Fruit fly (Drosophila melanogaster) whole organism, adult: Measurements from ENCODE around the gene CG34291.

ENCODE experiments used
- CG11617 ChIP-seq: fragments of 200-800 bp; sonication (Bioruptor generic); optimal IDR thresholded peaks from 2 replicates; lab custom pipeline; 2017; ENCODE audit warnings: mild to moderate bottlenecking, missing biosample characterization, missing genetic modification reagents, missing genetic modification characterization
- CG12768 ChIP-seq: fragments of 200-800 bp; sonication (Bioruptor generic); optimal IDR thresholded peaks from 2 replicates; lab custom pipeline; 2017; ENCODE audit warnings: missing biosample characterization, missing genetic modification characterization, mild to moderate bottlenecking, moderate library complexity, missing genetic modification reagents
- CG14711 ChIP-seq: fragments of 200-800 bp; sonication (Bioruptor generic); optimal IDR thresholded peaks from 2 replicates; lab custom pipeline; 2018; ENCODE audit warnings: missing biosample characterization, mild to moderate bottlenecking, missing genetic modification characterization, moderate library complexity
- CG1620 ChIP-seq: fragments of 200-800 bp; sonication (Bioruptor generic); optimal IDR thresholded peaks from 2 replicates; lab custom pipeline; 2016; ENCODE audit warnings: missing biosample characterization, missing genetic modification characterization
- CG33017 ChIP-seq: fragments of 200-800 bp; sonication (Bioruptor generic); optimal IDR thresholded peaks from 2 replicates; lab custom pipeline; 2018; ENCODE audit warnings: missing biosample characterization, mild to moderate bottlenecking, missing genetic modification characterization, moderate library complexity
- CG5204 ChIP-seq: fragments of 200-800 bp; sonication (Bioruptor generic); optimal IDR thresholded peaks from 2 replicates; lab custom pipeline; 2016; ENCODE audit warnings: missing biosample characterization, missing genetic modification characterization
- CG7045 ChIP-seq: fragments of 200-800 bp; sonication (Bioruptor generic); optimal IDR thresholded peaks from 2 replicates; lab custom pipeline; 2017; ENCODE audit warnings: missing biosample characterization, mild to moderate bottlenecking, missing genetic modification characterization
- CG7101 ChIP-seq: fragments of 200-800 bp; sonication (Bioruptor generic); optimal IDR thresholded peaks from 2 replicates; lab custom pipeline; 2018; ENCODE audit warnings: missing biosample characterization, mild to moderate bottlenecking, missing genetic modification characterization, moderate library complexity
- Clk ChIP-seq: fragments of 200-800 bp; sonication (Bioruptor generic); optimal IDR thresholded peaks from 2 replicates; lab custom pipeline; 2017; ENCODE audit warnings: missing biosample characterization, missing genetic modification characterization
- Crg-1 ChIP-seq: fragments of 200-800 bp; sonication (Bioruptor generic); optimal IDR thresholded peaks from 2 replicates; lab custom pipeline; 2016; ENCODE audit warnings: missing biosample characterization, missing genetic modification characterization
- Hr96 ChIP-seq: fragments of 200-800 bp; sonication (Bioruptor generic); optimal IDR thresholded peaks from 2 replicates; lab custom pipeline; 2016; ENCODE audit warnings: missing biosample characterization, missing genetic modification characterization
- Mnt ChIP-seq: fragments of 200-800 bp; sonication (Bioruptor generic); optimal IDR thresholded peaks from 2 replicates; lab custom pipeline; 2016; ENCODE audit warnings: missing biosample characterization, mild to moderate bottlenecking, missing genetic modification characterization
- bab1 ChIP-seq: fragments of 200-800 bp; sonication (Bioruptor generic); optimal IDR thresholded peaks from 3 replicates; lab custom pipeline; 2019; ENCODE audit warnings: missing biosample characterization, mild to moderate bottlenecking, missing genetic modification characterization, moderate library complexity
- cic ChIP-seq: fragments of 200-800 bp; sonication (Bioruptor generic); optimal IDR thresholded peaks from 2 replicates; lab custom pipeline; 2017; ENCODE audit warnings: missing biosample characterization, mild to moderate bottlenecking, missing genetic modification characterization, moderate library complexity
- cnc ChIP-seq, 2 experiments: fragments of >200 bp; optimal IDR thresholded peaks; 2 replicates each; lab custom pipeline; 2017
- kay ChIP-seq: fragments of 200-800 bp; sonication (Bioruptor generic); peaks from one replicate; lab custom pipeline; 2016; ENCODE audit warnings: missing biosample characterization, missing genetic modification characterization, borderline replicate concordance
- ovo ChIP-seq: fragments of 200-800 bp; sonication (Bioruptor generic); optimal IDR thresholded peaks from 2 replicates; lab custom pipeline; 2016; ENCODE audit warnings: missing biosample characterization, missing genetic modification characterization
- pad ChIP-seq: fragments of 200-800 bp; sonication (Bioruptor generic); optimal IDR thresholded peaks from 3 replicates; lab custom pipeline; 2017; ENCODE audit warnings: missing biosample characterization, missing genetic modification characterization, mild to moderate bottlenecking, moderate library complexity, missing genetic modification reagents
- tj ChIP-seq: fragments of 200-800 bp; sonication (Bioruptor generic); optimal IDR thresholded peaks from 3 replicates; lab custom pipeline; 2017; ENCODE audit warnings: missing biosample characterization, mild to moderate bottlenecking, missing genetic modification characterization, moderate library complexity
- toe ChIP-seq: fragments of 200-800 bp; sonication (Bioruptor generic); optimal IDR thresholded peaks from 2 replicates; lab custom pipeline; 2016; ENCODE audit warnings: missing biosample characterization, missing genetic modification characterization

The CG34291 gene

DNA sequence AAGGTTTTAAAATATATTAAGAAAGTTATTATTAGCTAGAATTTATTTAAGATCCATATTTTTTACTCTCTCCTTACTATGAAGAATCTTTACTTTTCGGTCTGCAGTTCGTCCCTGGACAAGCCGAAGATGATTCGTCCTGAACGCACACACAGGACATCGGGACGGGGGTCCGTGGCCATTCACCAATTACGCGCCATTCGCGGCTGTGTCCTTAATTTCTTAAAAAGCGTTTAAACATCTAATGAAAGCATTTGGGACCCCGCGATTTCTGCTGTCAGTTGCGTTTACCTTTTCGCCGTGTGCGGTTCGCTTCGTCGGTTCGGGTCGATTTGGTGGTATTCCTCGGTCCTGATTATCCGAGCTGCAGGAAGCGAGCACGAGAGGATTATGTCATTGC lies 32.4 kb upstream of the CG34291 start, which contains the start of gene CG14238:
CG14238 (plus strand) TSS at position 301 of the 400 bp plus-strand sequence.
- TF ChIP-seq tj (no peak), Clk (GFP tag; lab: Kevin White, UChicago) (no peak), CG7045 (GFP tag; lab: Kevin White, UChicago) (no peak), CG33017 (tag; lab: Kevin White, UChicago) (no peak), ovo (GFP tag; lab: Kevin White, UChicago) (no peak), CG11617 (no peak), cnc (optimal IDR thresholded peaks at IDR 0.05; lab: Kevin White, UChicago) (no peak), toe (GFP tag; lab: Kevin White, UChicago) (no peak), CG7101 (no peak), CG1620 (GFP tag; lab: Kevin White, UChicago) (no peak), cic (GFP tag; lab: Kevin White, UChicago) (no peak), pad (GFP tag; lab: Kevin White, UChicago) (no peak), CG12768 (GFP tag; lab: Kevin White, UChicago) (no peak), Hr96 (GFP tag; lab: Kevin White, UChicago) (no peak)

DNA sequence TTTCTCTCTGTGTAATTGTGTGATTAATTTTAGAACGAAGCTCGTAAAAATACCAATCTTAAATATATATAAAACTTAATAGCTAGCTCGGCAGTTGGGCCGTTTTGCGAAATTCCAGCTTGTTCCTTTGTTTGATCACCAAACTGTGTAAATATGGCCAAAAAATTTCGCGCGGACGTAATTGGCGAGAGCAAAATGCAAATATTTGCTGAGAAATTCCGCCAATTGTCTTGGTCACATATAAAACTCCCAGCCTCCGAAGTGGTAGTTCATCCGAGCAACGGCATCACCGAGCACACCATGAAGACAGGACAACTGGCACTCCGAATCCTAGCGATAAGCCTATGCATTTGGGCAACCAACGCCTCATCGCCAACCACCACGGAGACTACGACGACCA lies 31.0 kb upstream of the CG34291 start, which contains the start of gene CG14237:
CG14237 (plus strand) TSS at position 301 of the 400 bp plus-strand sequence.
- TF ChIP-seq Clk (GFP tag; lab: Kevin White, UChicago), result no peak
- no peak for TF ChIP-seq CG5204 (GFP tag; lab: Kevin White, UChicago)
- TF ChIP-seq Mnt, result no peak
- TF ChIP-seq pad (GFP tag; lab: Kevin White, UChicago), result no peak
- no peak for TF ChIP-seq CG7045 (GFP tag; lab: Kevin White, UChicago)
- TF ChIP-seq CG12768 (GFP tag; lab: Kevin White, UChicago), result no peak
- no peak for TF ChIP-seq Crg-1 (GFP tag; lab: Kevin White, UChicago)
- TF ChIP-seq cnc (optimal IDR thresholded peaks at IDR 0.05; lab: Kevin White, UChicago), result no peak
- no peak for TF ChIP-seq tj
- no peak for TF ChIP-seq Hr96 (GFP tag; lab: Kevin White, UChicago)
- no peak for TF ChIP-seq CG7101
- TF ChIP-seq CG14711 (tag; lab: Kevin White, UChicago), result no peak
- no peak for TF ChIP-seq CG33017 (tag; lab: Kevin White, UChicago)
- TF ChIP-seq bab1 (GFP tag; lab: Kevin White, UChicago), result no peak

DNA sequence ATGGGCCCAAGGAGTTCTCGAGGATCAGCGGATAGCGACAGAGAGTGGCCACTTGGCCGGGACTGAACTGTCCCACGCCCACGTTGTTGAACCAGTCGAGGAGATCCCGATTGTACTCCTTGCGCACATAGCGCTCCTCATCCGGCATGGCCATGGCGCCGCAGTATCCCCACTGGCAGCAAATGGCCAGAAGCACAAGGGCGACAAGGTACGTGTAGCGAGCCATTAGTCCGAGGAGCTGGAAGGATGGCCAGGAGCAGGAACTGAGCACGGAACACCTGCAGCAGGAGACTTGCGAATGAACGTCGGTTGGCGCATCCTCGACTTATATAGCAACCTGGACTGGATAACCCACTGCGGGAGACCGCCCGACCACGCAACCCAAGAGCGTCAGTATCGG lies 30.3 kb upstream of the CG34291 start, which contains the start of gene Pdf:
Pdf (minus strand) TSS at position 304 of the 400 bp plus-strand sequence.
- no peak for TF ChIP-seq kay (GFP tag; lab: Kevin White, UChicago)
- no peak for TF ChIP-seq CG7045 (GFP tag; lab: Kevin White, UChicago)
- TF ChIP-seq CG12768 (GFP tag; lab: Kevin White, UChicago), result no peak
- TF ChIP-seq Crg-1 (GFP tag; lab: Kevin White, UChicago), result no peak
- TF ChIP-seq Clk (GFP tag; lab: Kevin White, UChicago), result no peak
- TF ChIP-seq CG33017 (tag; lab: Kevin White, UChicago), result no peak
- no peak for TF ChIP-seq CG7101
- TF ChIP-seq bab1 (GFP tag; lab: Kevin White, UChicago), result no peak
- no peak for TF ChIP-seq CG5204 (GFP tag; lab: Kevin White, UChicago)
- TF ChIP-seq tj, result no peak
- TF ChIP-seq CG14711 (tag; lab: Kevin White, UChicago), result no peak
- TF ChIP-seq ovo (GFP tag; lab: Kevin White, UChicago), result no peak
- TF ChIP-seq cic (GFP tag; lab: Kevin White, UChicago), result no peak
- no peak for TF ChIP-seq CG1620 (GFP tag; lab: Kevin White, UChicago)
- TF ChIP-seq Mnt, result no peak
- TF ChIP-seq CG11617, result no peak
- no peak for TF ChIP-seq pad (GFP tag; lab: Kevin White, UChicago)
- TF ChIP-seq toe (GFP tag; lab: Kevin White, UChicago), result no peak
- no peak for TF ChIP-seq cnc (optimal IDR thresholded peaks at IDR 0.05; lab: Kevin White, UChicago)
- TF ChIP-seq Hr96 (GFP tag; lab: Kevin White, UChicago), result no peak

DNA sequence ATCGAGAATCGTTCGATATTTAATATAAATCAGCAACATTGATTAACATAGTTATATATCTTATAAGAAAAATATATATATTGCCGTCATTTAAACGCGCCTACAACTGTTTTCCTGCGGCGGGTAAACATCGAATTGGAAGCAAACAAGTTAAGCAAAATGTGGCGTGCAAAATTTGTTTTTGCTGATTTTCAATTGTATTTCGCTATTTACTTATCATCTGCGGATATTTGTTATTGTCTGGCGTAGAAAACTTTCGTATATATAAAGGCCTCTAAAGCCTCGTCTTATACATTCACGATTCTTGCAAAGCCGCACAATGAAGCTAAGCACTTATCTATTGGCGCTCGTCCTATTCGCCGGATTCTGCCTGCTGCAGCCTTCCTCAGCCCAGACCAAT lies 28.9 kb upstream of the CG34291 start, which contains the start of gene CG43117:
CG43117 (plus strand) TSS at position 301 of the 400 bp plus-strand sequence.
- TF ChIP-seq CG7101 (no peak), CG7045 (GFP tag; lab: Kevin White, UChicago) (no peak), toe (GFP tag; lab: Kevin White, UChicago) (no peak), Hr96 (GFP tag; lab: Kevin White, UChicago) (no peak), tj (no peak), Clk (GFP tag; lab: Kevin White, UChicago) (no peak), kay (GFP tag; lab: Kevin White, UChicago) (no peak), CG1620 (GFP tag; lab: Kevin White, UChicago) (no peak), bab1 (GFP tag; lab: Kevin White, UChicago) (no peak), CG33017 (tag; lab: Kevin White, UChicago) (no peak), CG12768 (GFP tag; lab: Kevin White, UChicago) (no peak), cic (GFP tag; lab: Kevin White, UChicago) (no peak), cnc (optimal IDR thresholded peaks at IDR 0.05; lab: Kevin White, UChicago) (no peak), Crg-1 (GFP tag; lab: Kevin White, UChicago) (no peak), Mnt (no peak), CG14711 (tag; lab: Kevin White, UChicago) (no peak), ovo (GFP tag; lab: Kevin White, UChicago) (no peak), pad (GFP tag; lab: Kevin White, UChicago) (no peak), CG5204 (GFP tag; lab: Kevin White, UChicago) (no peak)

DNA sequence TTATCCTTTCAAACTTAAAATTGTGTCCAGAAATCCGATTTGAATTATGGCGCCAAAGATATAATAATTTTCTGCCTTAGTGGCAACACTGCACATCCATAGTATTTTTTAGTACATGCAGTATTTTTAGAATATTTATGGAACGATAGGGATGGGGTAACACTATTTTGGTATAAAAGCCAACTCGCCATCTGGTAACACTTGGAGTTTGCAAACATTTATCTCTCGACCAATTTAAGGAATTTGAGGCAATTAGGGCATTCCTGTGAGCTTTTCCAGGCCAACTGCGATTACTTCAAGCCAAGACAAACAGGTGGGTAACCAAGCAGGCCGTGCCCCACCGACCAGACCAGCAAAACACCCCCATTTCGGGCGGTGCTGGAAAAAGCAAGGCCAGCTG lies 26.8 kb upstream of the CG34291 start, which contains the start of gene CG5447:
CG5447 (plus strand) TSS at position 190 of the 400 bp plus-strand sequence.
- TF ChIP-seq CG33017 (tag; lab: Kevin White, UChicago) (no peak), CG7101 (no peak), toe (GFP tag; lab: Kevin White, UChicago) (no peak), bab1 (GFP tag; lab: Kevin White, UChicago) (peak; percentile 38)
